Worm (Caenorhabditis elegans): ENCODE data around the gene W10G6.6.

DNA sequence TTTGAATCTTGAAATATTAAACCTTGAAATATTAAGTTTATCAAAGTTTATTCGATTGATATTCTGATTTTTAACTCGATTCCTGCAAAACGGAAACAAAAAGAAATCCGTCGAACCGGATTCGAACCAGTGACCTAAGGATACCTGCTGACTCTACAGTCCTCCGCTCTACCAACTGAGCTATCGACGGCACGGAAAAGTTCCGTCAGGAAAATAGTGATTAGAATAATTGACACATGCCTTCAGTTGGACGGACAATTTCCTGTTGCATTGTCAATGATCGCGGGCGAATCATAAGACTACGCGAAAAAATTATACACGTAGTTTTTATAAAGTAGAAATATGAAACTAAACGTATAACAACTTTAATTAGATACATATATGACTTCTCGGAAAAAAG is 41.5 kb downstream of the W10G6.6 start:
- TF ChIP-seq dpl-1 (GFP tag; optimal IDR thresholded peaks at IDR 0.05) (no peak), ama-1 (optimal IDR thresholded peaks at IDR 0.05) (no peak), ama-1 (GFP tag; optimal IDR thresholded peaks at IDR 0.05) (no peak), ztf-26 (tag; optimal IDR thresholded peaks at IDR 0.05) (no peak), bed-2 (GFP tag; IDR thresholded peaks at IDR 0.05) (no peak), lin-40 (tag; optimal IDR thresholded peaks at IDR 0.05) (no peak), lin-35 (GFP tag; optimal IDR thresholded peaks at IDR 0.05) (no peak), cebp-1 (GFP tag; IDR thresholded peaks at IDR 0.05) (no peak), cebp-1 (tag; optimal IDR thresholded peaks at IDR 0.05) (no peak), pha-4 (tag; optimal IDR thresholded peaks at IDR 0.05) (no peak)
